Worm (Caenorhabditis elegans) whole organism, young adult: ENCODE results near the gene col-166.

Experiments
- B0019.2 ChIP-seq: fragments of 200-800 bp; sonication (Bioruptor generic); conservative IDR thresholded peaks from 2 replicates; pipeline ENCODE4 v1.3.6; 2022; ENCODE audit warnings: missing genetic modification reagents, missing genetic modification characterization, missing compliant biosample characterization
- B0035.1 ChIP-seq: sonication (generic microtip); optimal IDR thresholded peaks from 2 replicates; lab custom pipeline; 2016; ENCODE audit warnings: missing genetic modification characterization, mild to moderate bottlenecking, missing compliant biosample characterization, missing genotype, missing genetic modification reagents
- B0261.1 ChIP-seq: sonication (generic microtip); optimal IDR thresholded peaks from 2 replicates; lab custom pipeline; 2016; ENCODE audit warnings: mild to moderate bottlenecking, missing genetic modification characterization, moderate library complexity, missing compliant biosample characterization
- B0336.3 ChIP-seq: fragments of 200-800 bp; sonication (Bioruptor generic); IDR thresholded peaks from 2 replicates; pipeline ENCODE4 v1.3.6; 2022; ENCODE audit warnings: missing genetic modification characterization, missing compliant biosample characterization
- C17E4.6 ChIP-seq: fragments of 200-800 bp; sonication (Bioruptor generic); IDR thresholded peaks from 2 replicates; pipeline ENCODE4 v1.3.6; 2022; ENCODE audit warnings: missing genetic modification reagents, missing genetic modification characterization, missing compliant biosample characterization
- F33H1.4 ChIP-seq: fragments of 200-800 bp; sonication (Bioruptor generic); IDR thresholded peaks from 2 replicates; pipeline ENCODE4 v1.3.6; 2022; ENCODE audit warnings: missing genetic modification reagents, missing genetic modification characterization, missing compliant biosample characterization
- F37B4.10 ChIP-seq: fragments of 200-800 bp; sonication (Bioruptor generic); IDR thresholded peaks from 2 replicates; pipeline ENCODE4 v1.3.6; 2022; ENCODE audit warnings: missing genetic modification characterization, missing compliant biosample characterization
- F52B5.7 ChIP-seq: sonication (generic microtip); optimal IDR thresholded peaks from 2 replicates; lab custom pipeline; 2016; ENCODE audit warnings: mild to moderate bottlenecking, missing genetic modification characterization, missing compliant biosample characterization
- F57C9.4 ChIP-seq: sonication (generic microtip); optimal IDR thresholded peaks from 2 replicates; lab custom pipeline; 2017; ENCODE audit warnings: mild to moderate bottlenecking, missing genetic modification characterization, missing compliant biosample characterization
- K11D2.4 ChIP-seq: fragments of 200-800 bp; sonication (Bioruptor generic); IDR thresholded peaks from 2 replicates; pipeline ENCODE4 v1.3.6; 2022; ENCODE audit warnings: missing genetic modification reagents, missing genetic modification characterization, missing compliant biosample characterization
- K12H6.12 ChIP-seq: fragments of 200-800 bp; sonication (Bioruptor generic); optimal IDR thresholded peaks from 2 replicates; lab custom pipeline; 2018; ENCODE audit warnings: mild to moderate bottlenecking, missing genetic modification characterization, missing compliant biosample characterization
- Y53G8AR.9 ChIP-seq: fragments of 200-800 bp; sonication (Bioruptor generic); conservative IDR thresholded peaks from 2 replicates; pipeline ENCODE4 v1.3.6; 2022; ENCODE audit warnings: missing genetic modification reagents, missing genetic modification characterization, missing compliant biosample characterization
- ama-1 ChIP-seq, 3 experiments: fragments of 150-350 bp in 1 of 3; sonication (generic microtip) in 2 of 3; optimal IDR thresholded peaks; 2 replicates each; lab custom pipeline; 2014 to 2018; ENCODE audit warnings: missing biosample characterization in 2 of 3, missing genetic modification characterization in 2 of 3, missing genetic modification reagents in 2 of 3
- aptf-3 ChIP-seq: fragments of 200-800 bp; sonication (Bioruptor generic); IDR thresholded peaks from 2 replicates; pipeline ENCODE4 v1.3.6; 2022; ENCODE audit warnings: missing genetic modification characterization, missing compliant biosample characterization
- atf-7 ChIP-seq: sonication (generic microtip); optimal IDR thresholded peaks from 2 replicates; lab custom pipeline; 2017; ENCODE audit warnings: mild to moderate bottlenecking, missing genetic modification characterization, missing compliant biosample characterization
- ceh-58 ChIP-seq: fragments of 200-800 bp; sonication (Bioruptor generic); IDR thresholded peaks from 2 replicates; pipeline ENCODE4 v1.3.6; 2022; ENCODE audit warnings: missing genetic modification characterization, missing compliant biosample characterization
- chd-7 ChIP-seq: sonication (generic microtip); optimal IDR thresholded peaks from 2 replicates; lab custom pipeline; 2016; ENCODE audit warnings: mild to moderate bottlenecking, missing genetic modification characterization, moderate library complexity, missing compliant biosample characterization
- egrh-3 ChIP-seq: fragments of 200-800 bp; sonication (Bioruptor generic); IDR thresholded peaks from 2 replicates; pipeline ENCODE4 v1.3.6; 2022; ENCODE audit warnings: missing genetic modification reagents, missing genetic modification characterization, missing compliant biosample characterization
- hmg-1.2 ChIP-seq: fragments of 200-800 bp; sonication (Bioruptor generic); IDR thresholded peaks from 2 replicates; pipeline ENCODE4 v1.3.6; 2022; ENCODE audit warnings: missing genetic modification reagents, missing genetic modification characterization, missing compliant biosample characterization
- hmg-20 ChIP-seq: fragments of 200-800 bp; sonication (Bioruptor generic); IDR thresholded peaks from 2 replicates; pipeline ENCODE4 v1.3.6; 2022; ENCODE audit warnings: missing genetic modification reagents, missing genetic modification characterization, missing compliant biosample characterization
- hrde-1 ChIP-seq: sonication (generic microtip); optimal IDR thresholded peaks from 2 replicates; lab custom pipeline; 2016; ENCODE audit warnings: missing genetic modification characterization, mild to moderate bottlenecking, missing compliant biosample characterization, moderate library complexity, missing genotype, missing genetic modification reagents, borderline replicate concordance
- hsf-1 ChIP-seq: fragments of 200-800 bp; sonication (Bioruptor generic); IDR thresholded peaks from 2 replicates; pipeline ENCODE4 v1.3.6; 2022; ENCODE audit warnings: missing genetic modification reagents, missing genetic modification characterization, missing compliant biosample characterization
- lin-40 ChIP-seq: sonication (generic microtip); optimal IDR thresholded peaks from 2 replicates; lab custom pipeline; 2016; ENCODE audit warnings: missing genetic modification characterization, mild to moderate bottlenecking, missing compliant biosample characterization, missing genotype, missing genetic modification reagents
- lin-54 ChIP-seq: fragments of 200-800 bp; sonication (Bioruptor generic); optimal IDR thresholded peaks from 2 replicates; lab custom pipeline; 2018; ENCODE audit warnings: mild to moderate bottlenecking, missing genetic modification characterization, missing compliant biosample characterization
- lsy-27 ChIP-seq: sonication (generic microtip); optimal IDR thresholded peaks from 2 replicates; lab custom pipeline; 2017; ENCODE audit warnings: missing genetic modification characterization, mild to moderate bottlenecking, missing compliant biosample characterization, antibody characterized with exemption, missing genotype, borderline replicate concordance; ENCODE audit not compliant: insufficient read depth
- madf-10 ChIP-seq: sonication (generic microtip); optimal IDR thresholded peaks from 2 replicates; lab custom pipeline; 2016; ENCODE audit warnings: mild to moderate bottlenecking, missing genetic modification characterization, missing compliant biosample characterization
- mcd-1 ChIP-seq: fragments of 200-800 bp; sonication (Bioruptor generic); IDR thresholded peaks from 2 replicates; pipeline ENCODE4 v1.3.6; 2022; ENCODE audit warnings: missing genetic modification reagents, missing genetic modification characterization, missing compliant biosample characterization
- nfya-2 ChIP-seq: fragments of 200-800 bp; sonication (Bioruptor generic); IDR thresholded peaks from 2 replicates; pipeline ENCODE4 v1.3.6; 2022; ENCODE audit warnings: missing genetic modification reagents, missing genetic modification characterization, missing compliant biosample characterization
- nhr-179 ChIP-seq: sonication (generic microtip); optimal IDR thresholded peaks from 2 replicates; lab custom pipeline; 2016; ENCODE audit warnings: mild to moderate bottlenecking, missing genetic modification characterization, missing compliant biosample characterization
- rcor-1 ChIP-seq: fragments of 200-800 bp; sonication (Bioruptor generic); IDR thresholded peaks from 2 replicates; pipeline ENCODE4 v1.3.6; 2022; ENCODE audit warnings: missing genetic modification reagents, missing genetic modification characterization, missing compliant biosample characterization
- rpc-1 ChIP-seq, 2 experiments: fragments of 150-350 bp in 1 of 2; sonication (generic microtip) in 1 of 2; optimal IDR thresholded peaks; 2 replicates each; lab custom pipeline; 2014 to 2018; ENCODE audit warnings: missing biosample characterization in 1 of 2, missing genetic modification characterization in 1 of 2, missing genetic modification reagents in 1 of 2, missing genotype in 1 of 2
- snpc-1.1 ChIP-seq: sonication (generic microtip); optimal IDR thresholded peaks from 2 replicates; lab custom pipeline; 2017; ENCODE audit warnings: missing genetic modification characterization, mild to moderate bottlenecking, missing compliant biosample characterization, antibody characterized with exemption, moderate library complexity, missing genotype, missing genetic modification reagents; ENCODE audit not compliant: insufficient read depth
- sptf-2 ChIP-seq: fragments of 200-800 bp; sonication (Bioruptor generic); optimal IDR thresholded peaks from 2 replicates; lab custom pipeline; 2018; ENCODE audit warnings: mild to moderate bottlenecking, missing genetic modification characterization, missing compliant biosample characterization
- unc-62 ChIP-seq: fragments of 150-350 bp; optimal IDR thresholded peaks from 2 replicates; lab custom pipeline; 2014; ENCODE audit warnings: missing biosample characterization, missing genetic modification reagents, missing genetic modification characterization
- zfh-2 ChIP-seq: fragments of 200-800 bp; sonication (Bioruptor generic); conservative IDR thresholded peaks from 2 replicates; pipeline ENCODE4 v1.3.6; 2022; ENCODE audit warnings: missing genetic modification reagents, missing genetic modification characterization, missing compliant biosample characterization
- zim-3 ChIP-seq: sonication (generic microtip); optimal IDR thresholded peaks from 2 replicates; lab custom pipeline; 2017; ENCODE audit warnings: mild to moderate bottlenecking, missing genetic modification characterization, moderate library complexity, missing compliant biosample characterization
- ztf-6 ChIP-seq: fragments of 200-800 bp; sonication (Bioruptor generic); IDR thresholded peaks from 2 replicates; pipeline ENCODE4 v1.3.6; 2022; ENCODE audit warnings: missing genetic modification reagents, missing genetic modification characterization, missing compliant biosample characterization

Gene col-166

ce11 chrX:6232998-6233626 lies 46.7 kb upstream of the col-166 start, which contains the start of gene C14F11.4 (continued):
- TF ChIP-seq hmg-1.2 (GFP tag; lab: Robert Waterston, UW) (0 out of 2 replicates have a peak, but pooled peaks have one; percentile 7), sptf-2 (GFP tag; lab: Kevin White, UChicago) (no peak), K12H6.12 (tag; lab: Kevin White, UChicago) (no peak), egrh-3 (GFP tag; lab: Robert Waterston, UW) (no peak), chd-7 (tag; lab: Kevin White, UChicago) (no peak), lsy-27 (tag; lab: Kevin White, UChicago) (no peak), ztf-6 (GFP tag; lab: Robert Waterston, UW) (no peak), B0261.1 (no peak), rpc-1 (optimal IDR thresholded peaks at IDR 0.05; lab: Kevin White, UChicago) (no peak), rpc-1 (tag; optimal IDR thresholded peaks at IDR 0.05; lab: Kevin White, UChicago) (no peak)

- TF ChIP-seq hsf-1 (no peak), atf-7 (tag; lab: Kevin White, UChicago) (no peak), snpc-1.1 (tag; lab: Kevin White, UChicago) (no peak), madf-10 (tag; lab: Kevin White, UChicago) (no peak), zim-3 (tag; lab: Kevin White, UChicago) (no peak), B0035.1 (tag; lab: Kevin White, UChicago) (no peak), F37B4.10 (GFP tag; lab: Robert Waterston, UW) (no peak), zfh-2 (GFP tag; lab: Robert Waterston, UW) (no peak), B0336.3 (no peak), ceh-58 (no peak), aptf-3 (GFP tag; lab: Robert Waterston, UW) (no peak), ztf-6 (GFP tag; lab: Robert Waterston, UW) (no peak), rcor-1 (GFP tag; lab: Robert Waterston, UW) (no peak), F57C9.4 (tag; lab: Kevin White, UChicago) (no peak)
Measured at ce11 chrX:6235443-6235842, 44.4 kb upstream of the col-166 start, which contains the start of gene hsp-43. Gene hsp-43 (minus strand): TSS chrX:6235543.

ce11 chrX:6238973-6239372 lies 40.8 kb upstream of the col-166 start, which contains the start of gene rml-3:
Gene rml-3 (minus strand): TSS chrX:6239065.
- TF ChIP-seq F33H1.4 (no peak), hrde-1 (tag; lab: Kevin White, UChicago) (no peak), lin-54 (GFP tag; lab: Kevin White, UChicago) (no peak), nfya-2 (GFP tag; lab: Robert Waterston, UW) (no peak), Y53G8AR.9 (GFP tag; lab: Robert Waterston, UW) (no peak), F52B5.7 (no peak), ama-1 (optimal IDR thresholded peaks at IDR 0.05; lab: Kevin White, UChicago) (no peak), ama-1 (GFP tag; optimal IDR thresholded peaks at IDR 0.05; lab: Kevin White, UChicago) (no peak), C17E4.6 (no peak), unc-62 (GFP tag; lab: Kevin White, UChicago) (no peak), B0019.2 (GFP tag; lab: Robert Waterston, UW) (no peak), ceh-58 (no peak), mcd-1 (GFP tag; lab: Robert Waterston, UW) (no peak), F57C9.4 (tag; lab: Kevin White, UChicago) (no peak), hmg-20 (GFP tag; lab: Robert Waterston, UW) (no peak), K11D2.4 (GFP tag; lab: Robert Waterston, UW) (no peak), nhr-179 (tag; lab: Kevin White, UChicago) (no peak), lin-40 (tag; lab: Kevin White, UChicago) (no peak)
